Fruit fly (Drosophila melanogaster): ENCODE measurements around the gene CG45080.

The CG45080 gene

dm6 chr3R:13275473-13275872 lies 43.6 kb downstream of the CG45080 start:
- no peak for TF ChIP-seq foxo (GFP tag; optimal IDR thresholded peaks at IDR 0.05)
- no peak for TF ChIP-seq br (GFP tag; optimal IDR thresholded peaks at IDR 0.05)
- no peak for TF ChIP-seq dl (GFP tag; optimal IDR thresholded peaks at IDR 0.05; ENCODE audit: insufficient read depth in 1 of 2, partially characterized antibody in 2 of 2)
- TF ChIP-seq woc (GFP tag; optimal IDR thresholded peaks at IDR 0.05) = no peak
- TF ChIP-seq CG32264 (GFP tag; optimal IDR thresholded peaks at IDR 0.05) = no peak
- TF ChIP-seq CG9705 (GFP tag; optimal IDR thresholded peaks at IDR 0.05) = no peak
- TF ChIP-seq GATAd (GFP tag; optimal IDR thresholded peaks at IDR 0.05) = no peak
- no peak for TF ChIP-seq usp (GFP tag; optimal IDR thresholded peaks at IDR 0.05)
- TF ChIP-seq dsf (GFP tag; optimal IDR thresholded peaks at IDR 0.05; ENCODE audit: borderline replicate concordance) = no peak
- TF ChIP-seq HLH106 (tag; optimal IDR thresholded peaks at IDR 0.05) = no peak
- TF ChIP-seq jim (GFP tag; optimal IDR thresholded peaks at IDR 0.05) = no peak
- TF ChIP-seq Rel (GFP tag; optimal IDR thresholded peaks at IDR 0.05) = no peak
- TF ChIP-seq Rel (tag; optimal IDR thresholded peaks at IDR 0.05) = no peak
- TF ChIP-seq pan (optimal IDR thresholded peaks at IDR 0.05) = no peak
- no peak for TF ChIP-seq N (GFP tag; optimal IDR thresholded peaks at IDR 0.05)
- TF ChIP-seq lola (GFP tag; optimal IDR thresholded peaks at IDR 0.05) = no peak
- no peak for TF ChIP-seq Vsx2 (GFP tag; optimal IDR thresholded peaks at IDR 0.05; ENCODE audit: partially characterized antibody)

dm6 chr3R:13274257-13274796 lies 44.7 kb downstream of the CG45080 start:
- TF ChIP-seq Mio (GFP tag; optimal IDR thresholded peaks at IDR 0.05) (no peak), sage (GFP tag; optimal IDR thresholded peaks at IDR 0.05) (no peak), woc (GFP tag; optimal IDR thresholded peaks at IDR 0.05) (no peak), lola (GFP tag; optimal IDR thresholded peaks at IDR 0.05) (no peak), sv (GFP tag; optimal IDR thresholded peaks at IDR 0.05) (no peak), fru (GFP tag; optimal IDR thresholded peaks at IDR 0.05) (no peak), dmrt93B (GFP tag; optimal IDR thresholded peaks at IDR 0.05) (no peak), GATAd (GFP tag; optimal IDR thresholded peaks at IDR 0.05) (no peak), tai (GFP tag; optimal IDR thresholded peaks at IDR 0.05) (no peak), Dfd (GFP tag; optimal IDR thresholded peaks at IDR 0.05) (no peak), Jra (GFP tag; optimal IDR thresholded peaks at IDR 0.05) (no peak), foxo (GFP tag; optimal IDR thresholded peaks at IDR 0.05) (no peak), psq (GFP tag; optimal IDR thresholded peaks at IDR 0.05) (no peak), rgr (GFP tag; optimal IDR thresholded peaks at IDR 0.05) (no peak), Hr78 (GFP tag; optimal IDR thresholded peaks at IDR 0.05) (no peak), Sp1 (GFP tag; optimal IDR thresholded peaks at IDR 0.05) (no peak), dsf (GFP tag; optimal IDR thresholded peaks at IDR 0.05; ENCODE audit: borderline replicate concordance) (no peak), brk (GFP tag; optimal IDR thresholded peaks at IDR 0.05) (no peak)

- no peak for TF ChIP-seq Rel (GFP tag; optimal IDR thresholded peaks at IDR 0.05)
- peak; percentile 6 for TF ChIP-seq Rel (tag; optimal IDR thresholded peaks at IDR 0.05)
- peak; percentile 10 for TF ChIP-seq Dif (GFP tag; optimal IDR thresholded peaks at IDR 0.05; ENCODE audit: partially characterized antibody)
- no peak for TF ChIP-seq Jra (GFP tag; optimal IDR thresholded peaks at IDR 0.05)
- no peak for TF ChIP-seq br (GFP tag; optimal IDR thresholded peaks at IDR 0.05)
- no peak for TF ChIP-seq dsf (GFP tag; optimal IDR thresholded peaks at IDR 0.05; ENCODE audit: borderline replicate concordance)
- TF ChIP-seq lola (GFP tag; optimal IDR thresholded peaks at IDR 0.05) = no peak
- no peak for TF ChIP-seq Vsx2 (GFP tag; optimal IDR thresholded peaks at IDR 0.05; ENCODE audit: partially characterized antibody)
- TF ChIP-seq Mio (GFP tag; optimal IDR thresholded peaks at IDR 0.05) = no peak
- TF ChIP-seq brk (GFP tag; optimal IDR thresholded peaks at IDR 0.05) = no peak
- no peak for TF ChIP-seq Sp1 (GFP tag; optimal IDR thresholded peaks at IDR 0.05)
- TF ChIP-seq Hr78 (GFP tag; optimal IDR thresholded peaks at IDR 0.05) = no peak
- no peak for TF ChIP-seq Abd-B (GFP tag; optimal IDR thresholded peaks at IDR 0.05)
- peak; percentile 6 for TF ChIP-seq OdsH (GFP tag; optimal IDR thresholded peaks at IDR 0.05)
- no peak for TF ChIP-seq CrebA (GFP tag; optimal IDR thresholded peaks at IDR 0.05; ENCODE audit: borderline replicate concordance)
- no peak for TF ChIP-seq ey (GFP tag; optimal IDR thresholded peaks at IDR 0.05)
- TF ChIP-seq h (GFP tag; optimal IDR thresholded peaks at IDR 0.05) = peak; percentile 10
- TF ChIP-seq woc (GFP tag; optimal IDR thresholded peaks at IDR 0.05) = no peak
- no peak for TF ChIP-seq Hnf4 (GFP tag; optimal IDR thresholded peaks at IDR 0.05)
Observed at dm6 chr3R:13273462-13273861, 45.6 kb downstream of the CG45080 start.
